Fruit fly (Drosophila melanogaster): ENCODE data around the gene Ufd4.

- TF ChIP-seq psq (optimal IDR thresholded peaks at IDR 0.05), result no peak
- TF ChIP-seq Myc (optimal IDR thresholded peaks at IDR 0.05), result no peak
- TF ChIP-seq ttk (optimal IDR thresholded peaks at IDR 0.05), result no peak
- no peak for TF ChIP-seq Sin3A (optimal IDR thresholded peaks at IDR 0.05)
Observed at dm6 chr2L:10268688-10269087, 23.5 kb downstream of the Ufd4 start, which contains the start of gene CG4957.
